Fruit fly (Drosophila melanogaster): ENCODE data around the gene SP1029.
A peak's percentile ranks its signal among the peaks of the same experiment; 100 is the strongest.

SP1029 gene

dm6 chr3R:29207996-29208395 is 42.3 kb downstream of the SP1029 start (continued):
- TF ChIP-seq sim (GFP tag; IDR thresholded peaks at IDR 0.05) (no peak), nmo (GFP tag; optimal IDR thresholded peaks at IDR 0.05) (peak; percentile 76), crc (GFP tag; optimal IDR thresholded peaks at IDR 0.05) (no peak), ash1 (GFP tag; optimal IDR thresholded peaks at IDR 0.05) (no peak), Myb (GFP tag; optimal IDR thresholded peaks at IDR 0.05) (no peak), dati (GFP tag; IDR thresholded peaks at IDR 0.05) (no peak), BEAF-32 (GFP tag; optimal IDR thresholded peaks at IDR 0.05) (no peak), Dip2 (GFP tag; IDR thresholded peaks at IDR 0.05) (no peak), bbx (GFP tag; IDR thresholded peaks at IDR 0.05; ENCODE audit: partially characterized antibody) (no peak), CG11560 (tag; IDR thresholded peaks at IDR 0.05) (no peak), BtbVII (GFP tag; optimal IDR thresholded peaks at IDR 0.05) (peak; percentile 61), so (GFP tag; IDR thresholded peaks at IDR 0.05) (peak; percentile 57; the same call in 1 of the 3 replicates), jing (GFP tag; optimal IDR thresholded peaks at IDR 0.05) (peak; percentile 61), CG6689 (GFP tag; IDR thresholded peaks at IDR 0.05) (peak; percentile 61), inv (GFP tag; IDR thresholded peaks at IDR 0.05; ENCODE audit: partially characterized antibody) (no peak), YL-1 (GFP tag; optimal IDR thresholded peaks at IDR 0.05) (no peak), ranshi (GFP tag; IDR thresholded peaks at IDR 0.05) (peak; percentile 43; the same call in 1 of the 2 replicates), az2 (GFP tag; optimal IDR thresholded peaks at IDR 0.05) (peak; percentile 54), CG11504 (tag; optimal IDR thresholded peaks at IDR 0.05) (peak; percentile 88), CG8765 (GFP tag; IDR thresholded peaks at IDR 0.05) (0 out of 2 replicates have a peak, but pooled peaks have one; percentile 30), CG4730 (GFP tag; IDR thresholded peaks at IDR 0.05) (peak; percentile 57), p53 (GFP tag; optimal IDR thresholded peaks at IDR 0.05) (no peak), TFAM (GFP tag; optimal IDR thresholded peaks at IDR 0.05) (no peak), crol (GFP tag; IDR thresholded peaks at IDR 0.05) (no peak), dysf (GFP tag; IDR thresholded peaks at IDR 0.05) (peak; percentile 76), stwl (tag; optimal IDR thresholded peaks at IDR 0.05) (peak; percentile 4), Deaf1 (tag; optimal IDR thresholded peaks at IDR 0.05) (no peak), dmrt11E (tag; optimal IDR thresholded peaks at IDR 0.05) (peak; percentile 66), Six4 (GFP tag; optimal IDR thresholded peaks at IDR 0.05) (peak; percentile 35), CG12769 (tag; optimal IDR thresholded peaks at IDR 0.05) (peak; percentile 51), yki (optimal IDR thresholded peaks at IDR 0.05) (no peak), Nf-YC (tag; optimal IDR thresholded peaks at IDR 0.05) (peak; percentile 0), Hey (tag; optimal IDR thresholded peaks at IDR 0.05) (no peak), H15 (GFP tag; IDR thresholded peaks at IDR 0.05) (peak; percentile 60), CG2712 (tag; optimal IDR thresholded peaks at IDR 0.05) (peak; percentile 82), gfzf (GFP tag; optimal IDR thresholded peaks at IDR 0.05) (no peak), GATAe (GFP tag; conservative IDR thresholded peaks at IDR 0.05) (no peak), vvl (GFP tag; IDR thresholded peaks at IDR 0.05) (peak; percentile 82), Ravus (GFP tag; IDR thresholded peaks at IDR 0.05) (no peak), gcm2 (GFP tag; optimal IDR thresholded peaks at IDR 0.05) (no peak), stc (GFP tag; IDR thresholded peaks at IDR 0.05) (peak; percentile 71), CG13123 (GFP tag; optimal IDR thresholded peaks at IDR 0.05) (peak; percentile 32), CG7745 (tag; optimal IDR thresholded peaks at IDR 0.05) (no peak), CTCF (GFP tag; optimal IDR thresholded peaks at IDR 0.05) (no peak), odd (GFP tag; optimal IDR thresholded peaks at IDR 0.05) (peak; percentile 67), unc-4 (GFP tag; IDR thresholded peaks at IDR 0.05; ENCODE audit: partially characterized antibody) (no peak), CG2202 (tag; optimal IDR thresholded peaks at IDR 0.05) (peak; percentile 59), chm (GFP tag; IDR thresholded peaks at IDR 0.05) (peak; percentile 79), zen (tag; optimal IDR thresholded peaks at IDR 0.05) (peak; percentile 31), CG1024 (GFP tag; IDR thresholded peaks at IDR 0.05) (0 out of 2 replicates have a peak, but pooled peaks have one; percentile 40), Asciz (GFP tag; optimal IDR thresholded peaks at IDR 0.05) (peak; percentile 66), CG1832 (GFP tag; optimal IDR thresholded peaks at IDR 0.05) (no peak), ro (GFP tag; IDR thresholded peaks at IDR 0.05) (no peak)
